Comparison of ENCODE assay signal across 1 fruit fly cellular context in the genomic region with DNA sequence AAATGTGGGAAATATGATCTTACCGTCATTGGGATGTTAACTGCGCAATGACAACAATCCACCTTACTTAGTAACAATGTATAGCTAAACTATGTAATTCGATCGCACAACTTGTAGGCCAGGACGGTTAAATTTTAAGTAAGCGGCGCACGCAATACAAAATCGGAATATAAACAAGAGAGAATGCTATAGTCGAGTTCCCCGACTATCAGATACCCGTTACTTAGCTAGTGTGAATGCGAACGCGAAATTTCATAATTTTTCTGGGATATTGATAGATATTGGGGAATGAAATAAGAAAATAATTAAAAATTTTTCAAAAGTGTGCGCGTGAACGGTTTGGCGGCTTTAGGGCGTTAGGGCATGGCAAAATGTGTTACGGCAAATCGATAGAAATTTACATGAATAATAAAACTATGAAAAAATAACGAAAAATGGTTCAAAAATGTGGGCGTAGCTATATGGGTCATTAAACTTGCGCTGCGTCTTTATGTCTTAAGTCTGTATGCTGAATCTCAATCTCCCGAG.
TF ChIP-seq lines count a peak whose summit lies in the region.

No protein-coding gene starts in this region.

TF ChIP-seq in whole organism, embryonic, 481 proteins besides CTCF, POLR2A, EP300 and RAD21 (continued from another document):
- no peak for TF ChIP-seq ftz-f1 (GFP tag; optimal IDR thresholded peaks at IDR 0.05; lab: Kevin White, UChicago)
- peak; percentile 44; the same call in 1 of the 3 replicates for TF ChIP-seq CG6791 (GFP tag; IDR thresholded peaks at IDR 0.05; lab: Robert Waterston, UW; ENCODE audit: partially characterized antibody)
- no peak for TF ChIP-seq wor (GFP tag; IDR thresholded peaks at IDR 0.05; lab: Robert Waterston, UW)
- no peak for TF ChIP-seq inv (GFP tag; IDR thresholded peaks at IDR 0.05; lab: Robert Waterston, UW; ENCODE audit: partially characterized antibody)
- TF ChIP-seq hb (GFP tag; IDR thresholded peaks at IDR 0.05; lab: Robert Waterston, UW; ENCODE audit: partially characterized antibody), result peak; percentile 61; the same call in 1 of the 3 replicates
- no peak for TF ChIP-seq disco-r (GFP tag; optimal IDR thresholded peaks at IDR 0.05; lab: Kevin White, UChicago)
- TF ChIP-seq Trl (optimal IDR thresholded peaks at IDR 0.05; lab: Kevin White, UChicago), result no peak
- TF ChIP-seq Trl (GFP tag; optimal IDR thresholded peaks at IDR 0.05; lab: Kevin White, UChicago), result no peak
- no peak for TF ChIP-seq NFAT (GFP tag; IDR thresholded peaks at IDR 0.05; lab: Robert Waterston, UW)
- TF ChIP-seq CG8089 (GFP tag; optimal IDR thresholded peaks at IDR 0.05; lab: Kevin White, UChicago), result no peak
- peak; percentile 53; the same call in 2 of the 3 replicates for TF ChIP-seq HLH4C (GFP tag; IDR thresholded peaks at IDR 0.05; lab: Robert Waterston, UW; ENCODE audit: partially characterized antibody)
- TF ChIP-seq HHEX (GFP tag; optimal IDR thresholded peaks at IDR 0.05; lab: Kevin White, UChicago), result no peak
- TF ChIP-seq Opbp (GFP tag; IDR thresholded peaks at IDR 0.05; lab: Robert Waterston, UW; ENCODE audit: partially characterized antibody), result 0 out of 3 replicates have a peak, but pooled peaks have one; percentile 15
- TF ChIP-seq CG3407 (GFP tag; optimal IDR thresholded peaks at IDR 0.05; lab: Kevin White, UChicago), result no peak
